Worm (Caenorhabditis elegans): ENCODE results near the gene his-70.

DNA sequence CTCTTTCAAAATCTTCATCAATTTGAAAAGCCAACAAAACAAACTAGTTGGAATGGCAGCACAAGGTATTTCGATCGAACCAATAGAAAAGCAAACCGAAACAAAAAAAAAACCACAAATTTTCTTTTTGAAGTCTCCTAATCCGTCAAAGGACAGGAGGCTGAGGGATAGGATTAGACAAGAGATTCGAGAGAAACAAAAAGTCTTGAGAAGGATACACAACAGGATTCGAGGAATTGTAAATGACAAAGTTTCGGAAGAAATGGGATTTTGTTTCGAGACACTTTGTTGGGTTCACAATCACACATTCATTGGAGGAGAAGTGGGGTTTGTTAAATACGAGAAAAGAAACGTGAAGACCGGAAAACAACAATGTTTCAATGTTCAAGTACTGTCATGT is 41.1 kb upstream of the his-70 start:
- TF ChIP-seq ama-1 (optimal IDR thresholded peaks at IDR 0.05) = no peak
- TF ChIP-seq tbx-2 (tag; optimal IDR thresholded peaks at IDR 0.05) = no peak
- no peak for TF ChIP-seq dmd-4 (tag; optimal IDR thresholded peaks at IDR 0.05; ENCODE audit: borderline replicate concordance)
- TF ChIP-seq pros-1 (tag; optimal IDR thresholded peaks at IDR 0.05) = no peak
- no peak for TF ChIP-seq sox-4 (tag; optimal IDR thresholded peaks at IDR 0.05)
- no peak for TF ChIP-seq tbx-7 (tag; optimal IDR thresholded peaks at IDR 0.05)
- no peak for TF ChIP-seq unc-86 (tag; optimal IDR thresholded peaks at IDR 0.05)
- no peak for TF ChIP-seq F13H6.1 (tag; optimal IDR thresholded peaks at IDR 0.05)
